Worm (Caenorhabditis elegans) whole organism, mixed stage, embryonic: Measurements from ENCODE around the gene H09F14.1.

Source experiments
- M03D4.4 ChIP-seq: sonication (generic microtip); optimal IDR thresholded peaks from 2 replicates; lab custom pipeline; 2017; ENCODE audit warnings: mild to moderate bottlenecking, missing genetic modification characterization, missing compliant biosample characterization
- bed-3 ChIP-seq: fragments of 200-800 bp; sonication (Bioruptor generic); optimal IDR thresholded peaks from 3 replicates; lab custom pipeline; 2018; ENCODE audit warnings: mild to moderate bottlenecking, missing genetic modification characterization, moderate library complexity, missing compliant biosample characterization
- blmp-1 ChIP-seq: fragments of 150-350 bp; optimal IDR thresholded peaks from 2 replicates; lab custom pipeline; 2014; ENCODE audit warnings: missing biosample characterization, missing genetic modification characterization
- ceh-39 ChIP-seq: fragments of 150-350 bp; optimal IDR thresholded peaks from 2 replicates; lab custom pipeline; 2014; ENCODE audit warnings: missing biosample characterization, missing genetic modification characterization
- ceh-83 ChIP-seq: fragments of 200-800 bp; sonication (Bioruptor generic); optimal IDR thresholded peaks from 2 replicates; lab custom pipeline; 2018; ENCODE audit warnings: mild to moderate bottlenecking, missing genetic modification characterization, missing compliant biosample characterization
- ces-1 ChIP-seq: fragments of 150-350 bp; optimal IDR thresholded peaks from 2 replicates; lab custom pipeline; 2014; ENCODE audit warnings: missing biosample characterization, missing genetic modification reagents, missing genetic modification characterization
- cnd-1 ChIP-seq: fragments of 200-800 bp; sonication (Bioruptor generic); optimal IDR thresholded peaks from 2 replicates; lab custom pipeline; 2018; ENCODE audit warnings: mild to moderate bottlenecking, missing genetic modification characterization, missing compliant biosample characterization
- elt-1 ChIP-seq: sonication (generic microtip); optimal IDR thresholded peaks from 2 replicates; lab custom pipeline; 2017; ENCODE audit warnings: missing genetic modification characterization, mild to moderate bottlenecking, missing compliant biosample characterization, antibody characterized with exemption, moderate library complexity, borderline replicate concordance; ENCODE audit not compliant: insufficient read depth
- elt-3 ChIP-seq: fragments of 150-350 bp; optimal IDR thresholded peaks from 2 replicates; lab custom pipeline; 2014; ENCODE audit warnings: missing biosample characterization, missing genetic modification characterization
- flh-1 ChIP-seq: fragments of 200-800 bp; sonication (Bioruptor generic); optimal IDR thresholded peaks from 2 replicates; lab custom pipeline; 2018; ENCODE audit warnings: mild to moderate bottlenecking, missing genetic modification characterization, moderate library complexity, missing compliant biosample characterization
- ham-2 ChIP-seq: fragments of 200-800 bp; sonication (Bioruptor generic); optimal IDR thresholded peaks from 2 replicates; lab custom pipeline; 2018; ENCODE audit warnings: mild to moderate bottlenecking, missing genetic modification characterization, missing compliant biosample characterization
- hlh-1 ChIP-seq: fragments of 150-350 bp; optimal IDR thresholded peaks from 2 replicates; lab custom pipeline; 2014; ENCODE audit warnings: missing biosample characterization, missing genetic modification reagents, missing genetic modification characterization
- lin-13 ChIP-seq: fragments of 150-350 bp; optimal IDR thresholded peaks from 2 replicates; lab custom pipeline; 2014; ENCODE audit warnings: missing biosample characterization, missing genetic modification characterization
- lin-32 ChIP-seq: fragments of 200-800 bp; sonication (Bioruptor generic); optimal IDR thresholded peaks from 2 replicates; lab custom pipeline; 2018; ENCODE audit warnings: mild to moderate bottlenecking, missing genetic modification characterization, missing compliant biosample characterization
- lsy-2 ChIP-seq: fragments of 150-350 bp; optimal IDR thresholded peaks from 2 replicates; lab custom pipeline; 2014; ENCODE audit warnings: missing biosample characterization, missing genetic modification characterization
- mab-5 ChIP-seq: fragments of 150-350 bp; optimal IDR thresholded peaks from 2 replicates; lab custom pipeline; 2014; ENCODE audit warnings: missing biosample characterization, missing genetic modification characterization
- mep-1 ChIP-seq: fragments of 150-350 bp; optimal IDR thresholded peaks from 2 replicates; lab custom pipeline; 2017; ENCODE audit warnings: missing biosample characterization, missing genetic modification reagents, missing genetic modification characterization, inconsistent platforms
- mls-2 ChIP-seq: sonication (generic microtip); optimal IDR thresholded peaks from 2 replicates; lab custom pipeline; 2016; ENCODE audit warnings: mild to moderate bottlenecking, missing genetic modification characterization, moderate library complexity, missing compliant biosample characterization
- nhr-12 ChIP-seq: fragments of 150-350 bp; optimal IDR thresholded peaks from 2 replicates; lab custom pipeline; 2014; ENCODE audit warnings: missing biosample characterization, missing genetic modification characterization
- nhr-2 ChIP-seq: fragments of 150-350 bp; optimal IDR thresholded peaks from 2 replicates; lab custom pipeline; 2014; ENCODE audit warnings: missing biosample characterization, missing genetic modification characterization
- nhr-237 ChIP-seq: fragments of 150-350 bp; optimal IDR thresholded peaks from 2 replicates; lab custom pipeline; 2014; ENCODE audit warnings: missing biosample characterization, missing genetic modification characterization
- nhr-28 ChIP-seq: fragments of 150-350 bp; optimal IDR thresholded peaks from 2 replicates; lab custom pipeline; 2014; ENCODE audit warnings: missing biosample characterization, missing genetic modification characterization
- nhr-76 ChIP-seq: sonication (generic microtip); optimal IDR thresholded peaks from 2 replicates; lab custom pipeline; 2017; ENCODE audit warnings: missing biosample characterization, missing genetic modification characterization
- pha-4 ChIP-seq: fragments of 150-350 bp; optimal IDR thresholded peaks from 2 replicates; lab custom pipeline; 2018; ENCODE audit warnings: missing biosample characterization, missing genetic modification reagents, missing genetic modification characterization
- sem-2 ChIP-seq: fragments of 200-800 bp; sonication (Bioruptor generic); optimal IDR thresholded peaks from 2 replicates; lab custom pipeline; 2018; ENCODE audit warnings: mild to moderate bottlenecking, missing genetic modification characterization, missing compliant biosample characterization
- snpc-4 ChIP-seq: fragments of 150-350 bp; optimal IDR thresholded peaks from 2 replicates; lab custom pipeline; 2014; ENCODE audit warnings: missing biosample characterization, missing genetic modification characterization
- sptf-1 ChIP-seq: sonication (generic microtip); optimal IDR thresholded peaks from 2 replicates; lab custom pipeline; 2017; ENCODE audit warnings: mild to moderate bottlenecking, missing genetic modification characterization, moderate library complexity, missing compliant biosample characterization
- tbx-8 ChIP-seq: fragments of 200-800 bp; sonication (Bioruptor generic); optimal IDR thresholded peaks from 2 replicates; lab custom pipeline; 2018; ENCODE audit warnings: mild to moderate bottlenecking, missing genetic modification characterization, moderate library complexity, missing compliant biosample characterization
- unc-120 ChIP-seq: sonication (generic microtip); optimal IDR thresholded peaks from 2 replicates; lab custom pipeline; 2017; ENCODE audit warnings: missing genetic modification characterization, missing compliant biosample characterization; ENCODE audit not compliant: poor library complexity, severe bottlenecking
- unc-39 ChIP-seq: fragments of 150-350 bp; optimal IDR thresholded peaks from 2 replicates; lab custom pipeline; 2014; ENCODE audit warnings: missing biosample characterization, missing genetic modification characterization
- unc-62 ChIP-seq: fragments of 150-350 bp; optimal IDR thresholded peaks from 2 replicates; lab custom pipeline; 2014; ENCODE audit warnings: missing biosample characterization, missing genetic modification reagents, missing genetic modification characterization

Gene H09F14.1

DNA sequence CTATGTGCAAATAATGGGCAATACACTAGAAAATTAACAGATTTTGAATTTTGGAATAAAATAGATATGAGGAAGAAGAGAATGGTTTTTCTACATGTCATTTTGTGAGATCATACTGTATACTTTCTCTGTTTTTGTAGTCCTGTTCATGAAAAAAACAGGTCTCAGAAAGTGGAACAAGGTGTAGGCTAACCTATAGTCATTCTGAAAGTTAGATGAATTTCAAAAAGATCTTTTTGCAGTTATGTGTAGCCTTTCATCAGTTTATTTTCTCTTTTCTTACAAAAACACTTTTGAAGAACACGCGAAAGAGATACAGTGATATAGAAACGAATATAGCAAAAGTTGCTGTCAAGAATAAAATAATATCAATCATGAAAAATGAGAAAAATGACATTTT, 38.8 kb upstream of the H09F14.1 start, which contains the start of gene ugt-35:
Gene ugt-35 (minus strand): TSS at position 101 of the 400 bp plus-strand sequence.
- TF ChIP-seq nhr-12 (no peak), tbx-8 (GFP tag; lab: Kevin White, UChicago) (no peak), snpc-4 (tag; lab: Kevin White, UChicago) (no peak), ceh-83 (no peak), sptf-1 (tag; lab: Kevin White, UChicago) (no peak), mab-5 (tag; lab: Kevin White, UChicago) (no peak), lin-32 (GFP tag; lab: Kevin White, UChicago) (no peak), flh-1 (no peak), blmp-1 (tag; lab: Kevin White, UChicago) (no peak), nhr-237 (tag; lab: Kevin White, UChicago) (no peak), unc-39 (tag; lab: Kevin White, UChicago) (no peak), unc-62 (GFP tag; lab: Kevin White, UChicago) (no peak), nhr-2 (tag; lab: Kevin White, UChicago) (no peak), nhr-28 (tag; lab: Kevin White, UChicago) (no peak), unc-120 (tag; lab: Kevin White, UChicago) (no peak), elt-1 (tag; lab: Kevin White, UChicago) (no peak), cnd-1 (tag; lab: Kevin White, UChicago) (no peak), mep-1 (tag; lab: Kevin White, UChicago) (no peak), elt-3 (no peak)

DNA sequence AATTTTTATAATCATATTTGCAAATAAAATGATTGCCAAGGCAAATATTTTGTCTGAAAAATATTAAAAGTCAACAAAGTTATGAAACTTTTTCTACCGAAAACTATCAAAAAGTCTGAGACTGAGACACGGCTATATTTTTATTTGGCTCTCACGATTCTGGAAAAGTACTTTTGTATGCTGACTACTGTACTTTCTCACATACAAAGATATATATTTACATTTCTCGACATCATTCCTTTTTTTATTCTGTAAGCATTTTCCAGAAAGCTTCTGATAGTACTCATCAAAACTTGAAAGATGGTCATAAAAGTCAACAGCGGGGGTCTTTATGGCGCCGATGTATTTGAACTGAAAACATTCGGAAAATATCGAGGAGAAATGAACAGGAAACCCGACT, 32.8 kb upstream of the H09F14.1 start, which contains the start of gene aqp-6:
Gene aqp-6 (plus strand): TSS at position 301 of the 400 bp plus-strand sequence.
- no peak for TF ChIP-seq blmp-1 (tag; lab: Kevin White, UChicago)
- TF ChIP-seq nhr-76 = no peak
- TF ChIP-seq ham-2 = no peak
- TF ChIP-seq lin-13 (tag; lab: Kevin White, UChicago) = no peak

DNA sequence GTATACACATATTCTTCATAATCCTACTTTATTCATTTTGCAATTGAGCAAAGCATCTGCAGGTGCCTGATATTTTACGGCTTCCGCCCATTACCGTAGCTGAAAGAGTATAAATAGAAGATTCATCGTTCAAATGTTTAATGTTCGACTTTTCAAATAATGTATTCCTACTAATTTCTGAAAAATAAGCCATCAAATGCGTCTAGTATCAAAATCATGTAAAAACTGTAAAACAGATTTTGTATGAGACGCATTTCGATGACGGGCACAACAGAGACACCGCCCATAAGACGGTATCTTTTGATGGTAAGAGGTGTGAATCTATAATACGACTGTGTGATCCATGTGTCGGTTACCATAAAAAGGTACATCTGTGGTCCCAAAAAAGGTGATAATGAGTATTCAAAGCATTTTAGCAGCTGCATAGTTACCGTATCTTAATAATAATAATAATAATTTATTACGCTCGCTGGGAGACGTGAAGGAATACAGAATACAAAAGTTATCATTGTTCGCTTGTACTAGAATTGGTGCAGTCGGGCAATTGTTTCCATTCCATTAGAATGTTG, 31.7 kb upstream of the H09F14.1 start, which contains the start of the genes C32C4.3 and C32C4.16:
Gene C32C4.3 (minus strand): TSS at position 101 of the 569 bp plus-strand sequence.
Gene C32C4.16 (plus strand): TSS at position 519 of the 569 bp plus-strand sequence.
- TF ChIP-seq ces-1 (GFP tag; lab: Kevin White, UChicago) = no peak
- TF ChIP-seq elt-1 (tag; lab: Kevin White, UChicago) = no peak
- TF ChIP-seq M03D4.4 (tag; lab: Kevin White, UChicago) = no peak
- no peak for TF ChIP-seq sem-2
- TF ChIP-seq flh-1 = no peak
- no peak for TF ChIP-seq ceh-39 (tag; lab: Kevin White, UChicago)
- no peak for TF ChIP-seq sptf-1 (tag; lab: Kevin White, UChicago)
- no peak for TF ChIP-seq pha-4
- no peak for TF ChIP-seq lin-32 (GFP tag; lab: Kevin White, UChicago)
- no peak for TF ChIP-seq hlh-1
- TF ChIP-seq lsy-2 (tag; lab: Kevin White, UChicago) = no peak

DNA sequence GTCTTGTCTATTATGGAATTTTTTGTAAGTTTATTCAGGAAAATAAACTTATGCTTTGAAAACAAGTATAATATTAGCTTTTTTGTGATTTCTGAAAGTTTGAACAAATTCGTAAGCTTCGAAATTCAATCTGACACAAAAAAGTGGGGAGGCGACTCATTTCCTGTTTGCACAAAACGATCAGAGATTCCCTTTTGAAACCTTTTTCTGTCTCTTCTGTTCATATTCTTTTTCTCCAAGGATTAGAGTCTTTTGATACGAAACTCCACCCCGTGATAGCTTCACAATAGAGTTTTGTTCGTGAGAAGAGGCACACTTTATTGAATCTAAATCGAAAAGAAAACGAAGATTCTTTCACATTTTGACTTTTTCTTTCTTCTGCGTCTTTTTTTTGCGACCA, 25.6 kb upstream of the H09F14.1 start:
- TF ChIP-seq ces-1 (GFP tag; lab: Kevin White, UChicago) (peak; percentile 9), unc-62 (GFP tag; lab: Kevin White, UChicago) (no peak), flh-1 (no peak), elt-3 (no peak), nhr-237 (tag; lab: Kevin White, UChicago) (no peak), nhr-28 (tag; lab: Kevin White, UChicago) (no peak), hlh-1 (no peak)

DNA sequence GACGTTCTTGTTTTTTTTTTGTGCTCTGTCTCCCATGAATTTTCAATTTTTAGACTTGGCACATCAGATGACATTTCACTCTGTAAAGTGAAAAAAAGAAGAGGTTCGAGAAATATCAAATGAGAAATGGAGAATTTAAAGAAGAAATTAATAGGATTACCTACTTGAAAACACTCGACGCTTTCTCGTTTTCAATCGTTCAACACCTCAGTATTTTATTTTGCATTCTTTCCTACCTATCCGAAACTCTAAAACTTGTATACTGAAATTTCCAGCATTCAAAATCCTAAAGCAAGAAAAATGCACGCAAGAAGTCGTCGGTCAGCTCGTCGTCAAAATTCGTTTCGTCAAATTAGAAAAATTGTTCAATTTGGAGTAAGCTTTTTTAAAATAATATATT, 20.3 kb upstream of the H09F14.1 start, which contains the start of gene kvs-2:
Gene kvs-2 (plus strand): TSS at position 301 of the 400 bp plus-strand sequence.
- TF ChIP-seq ces-1 (GFP tag; lab: Kevin White, UChicago) = no peak
- no peak for TF ChIP-seq elt-1 (tag; lab: Kevin White, UChicago)
- TF ChIP-seq tbx-8 (GFP tag; lab: Kevin White, UChicago) = no peak
- TF ChIP-seq mls-2 (tag; lab: Kevin White, UChicago) = no peak
- TF ChIP-seq unc-39 (tag; lab: Kevin White, UChicago) = no peak
- TF ChIP-seq nhr-2 (tag; lab: Kevin White, UChicago) = no peak
- no peak for TF ChIP-seq unc-62 (GFP tag; lab: Kevin White, UChicago)
- no peak for TF ChIP-seq nhr-237 (tag; lab: Kevin White, UChicago)
- TF ChIP-seq bed-3 (GFP tag; lab: Kevin White, UChicago) = no peak
- TF ChIP-seq unc-120 (tag; lab: Kevin White, UChicago) = no peak
- TF ChIP-seq ham-2 = no peak
- no peak for TF ChIP-seq hlh-1
- no peak for TF ChIP-seq sem-2
- no peak for TF ChIP-seq nhr-28 (tag; lab: Kevin White, UChicago)
- no peak for TF ChIP-seq mab-5 (tag; lab: Kevin White, UChicago)
- no peak for TF ChIP-seq M03D4.4 (tag; lab: Kevin White, UChicago)
- TF ChIP-seq, all 35 proteins: peak for 0
